Fruit fly (Drosophila melanogaster) whole organism, prepupa: ENCODE measurements around the gene CG43319.

Source experiments
- Blimp-1 ChIP-seq: fragments of 200-800 bp; sonication (Bioruptor generic); optimal IDR thresholded peaks from 3 replicates; lab custom pipeline; 2017; ENCODE audit warnings: missing biosample characterization, missing genetic modification characterization, mild to moderate bottlenecking, moderate library complexity, missing genetic modification reagents
- CG10669 ChIP-seq: fragments of 200-800 bp; sonication (Bioruptor generic); optimal IDR thresholded peaks from 3 replicates; lab custom pipeline; 2018; ENCODE audit warnings: missing biosample characterization, mild to moderate bottlenecking, missing genetic modification characterization, moderate library complexity
- CG11294 ChIP-seq: fragments of 200-800 bp; sonication (Bioruptor generic); IDR thresholded peaks from 2 replicates; pipeline ENCODE4 v1.3.6; 2022; ENCODE audit warnings: missing biosample characterization, missing genetic modification characterization
- CG1621 ChIP-seq: fragments of 200-800 bp; sonication (Bioruptor generic); optimal IDR thresholded peaks from 3 replicates; lab custom pipeline; 2018; ENCODE audit warnings: missing biosample characterization, mild to moderate bottlenecking, missing genetic modification characterization
- CG3032 ChIP-seq: fragments of 200-800 bp; optimal IDR thresholded peaks from 2 replicates; lab custom pipeline; 2019; ENCODE audit warnings: missing biosample characterization, mild to moderate bottlenecking, missing genetic modification characterization, moderate library complexity
- CG31627 ChIP-seq: fragments of 200-800 bp; sonication (Bioruptor generic); optimal IDR thresholded peaks from 3 replicates; lab custom pipeline; 2016; ENCODE audit warnings: missing biosample characterization, missing genetic modification characterization
- CG3919 ChIP-seq: fragments of 200-800 bp; sonication (Bioruptor generic); optimal IDR thresholded peaks from 3 replicates; lab custom pipeline; 2016; ENCODE audit warnings: missing biosample characterization, missing genetic modification characterization
- CG8319 ChIP-seq: fragments of 200-800 bp; sonication (Bioruptor generic); optimal IDR thresholded peaks from 3 replicates; lab custom pipeline; 2016; ENCODE audit warnings: missing biosample characterization, missing genetic modification characterization
- CG8632 ChIP-seq: fragments of 200-800 bp; sonication (Bioruptor generic); optimal IDR thresholded peaks from 3 replicates; lab custom pipeline; 2016; ENCODE audit warnings: missing biosample characterization, missing genetic modification characterization
- Eip75B ChIP-seq: fragments of 200-800 bp; sonication (Bioruptor generic); optimal IDR thresholded peaks from 3 replicates; lab custom pipeline; 2016; ENCODE audit warnings: missing biosample characterization, missing genetic modification characterization
- Eip78C ChIP-seq: fragments of 200-800 bp; sonication (Bioruptor generic); peaks from one replicate; lab custom pipeline; 2016; ENCODE audit warnings: missing biosample characterization, missing genetic modification characterization
- Eip93F ChIP-seq: fragments of 200-800 bp; sonication (Bioruptor generic); optimal IDR thresholded peaks from 2 replicates; lab custom pipeline; 2016; ENCODE audit warnings: missing biosample characterization, mild to moderate bottlenecking, missing genetic modification characterization
- Ets21C ChIP-seq: fragments of 200-800 bp; sonication (Bioruptor generic); optimal IDR thresholded peaks from 3 replicates; lab custom pipeline; 2016; ENCODE audit warnings: missing biosample characterization, missing genetic modification characterization
- Hr38 ChIP-seq: sonication (Bioruptor generic); optimal IDR thresholded peaks from 2 replicates; lab custom pipeline; 2016; ENCODE audit warnings: missing biosample characterization, missing genetic modification characterization
- Hr39 ChIP-seq: fragments of 200-800 bp; sonication (Bioruptor generic); optimal IDR thresholded peaks from 2 replicates; lab custom pipeline; 2016; ENCODE audit warnings: missing biosample characterization, missing genetic modification characterization
- Hr4 ChIP-seq: fragments of 200-800 bp; sonication (Bioruptor generic); optimal IDR thresholded peaks from 3 replicates; lab custom pipeline; 2016; ENCODE audit warnings: missing biosample characterization, missing genetic modification characterization
- Lpt ChIP-seq: fragments of 200-800 bp; sonication (Bioruptor generic); optimal IDR thresholded peaks from 3 replicates; lab custom pipeline; 2016; ENCODE audit warnings: missing biosample characterization, missing genetic modification characterization
- Met ChIP-seq: fragments of 200-800 bp; sonication (Bioruptor generic); optimal IDR thresholded peaks from 3 replicates; lab custom pipeline; 2016; ENCODE audit warnings: missing biosample characterization, missing genetic modification characterization
- Smox ChIP-seq: fragments of 200-800 bp; sonication (Bioruptor generic); optimal IDR thresholded peaks from 3 replicates; lab custom pipeline; 2016; ENCODE audit warnings: missing biosample characterization, missing genetic modification characterization
- Sox102F ChIP-seq: fragments of 200-800 bp; sonication (Bioruptor generic); optimal IDR thresholded peaks from 2 replicates; lab custom pipeline; 2016; ENCODE audit warnings: missing biosample characterization, mild to moderate bottlenecking, missing genetic modification characterization
- Sox14 ChIP-seq: fragments of 200-800 bp; sonication (Bioruptor generic); optimal IDR thresholded peaks from 3 replicates; lab custom pipeline; 2016; ENCODE audit warnings: missing biosample characterization, missing genetic modification characterization
- dsx ChIP-seq: fragments of 200-800 bp; optimal IDR thresholded peaks from 3 replicates; lab custom pipeline; 2019; ENCODE audit warnings: missing biosample characterization, mild to moderate bottlenecking, missing genetic modification characterization, moderate library complexity; ENCODE audit not compliant: poor library complexity, severe bottlenecking
- eg ChIP-seq: fragments of 200-800 bp; sonication (Bioruptor generic); IDR thresholded peaks from 3 replicates; pipeline ENCODE4 v1.3.6; 2022; ENCODE audit warnings: missing biosample characterization, missing genetic modification characterization
- esn ChIP-seq: fragments of 200-800 bp; sonication (Bioruptor generic); optimal IDR thresholded peaks from 2 replicates; lab custom pipeline; 2016; ENCODE audit warnings: missing biosample characterization, mild to moderate bottlenecking, missing genetic modification characterization, moderate library complexity
- fd59A ChIP-seq: fragments of 200-800 bp; sonication (Bioruptor generic); optimal IDR thresholded peaks from 2 replicates; lab custom pipeline; 2017; ENCODE audit warnings: missing biosample characterization, mild to moderate bottlenecking, missing genetic modification characterization, missing genetic modification reagents
- fd85E ChIP-seq: fragments of 200-800 bp; sonication (Bioruptor generic); optimal IDR thresholded peaks from 3 replicates; lab custom pipeline; 2016; ENCODE audit warnings: missing biosample characterization, missing genetic modification characterization
- pdm3 ChIP-seq: fragments of 200-800 bp; sonication (Bioruptor generic); optimal IDR thresholded peaks from 3 replicates; lab custom pipeline; 2016; ENCODE audit warnings: missing biosample characterization, missing genetic modification characterization
- salr ChIP-seq, 2 experiments: fragments of 200-800 bp; sonication (Bioruptor generic); optimal IDR thresholded peaks; 3 replicates each; lab custom pipeline; 2016 to 2018; ENCODE audit warnings: missing biosample characterization in 2 of 2, missing genetic modification characterization in 2 of 2, mild to moderate bottlenecking in 1 of 2
- ss ChIP-seq, 2 experiments: fragments of 200-800 bp; sonication (Bioruptor generic); optimal IDR thresholded peaks; 2 replicates in 1 of 2; 3 replicates in 1 of 2; lab custom pipeline; 2017 to 2018; ENCODE audit warnings: mild to moderate bottlenecking in 2 of 2, missing biosample characterization in 2 of 2, missing genetic modification characterization in 2 of 2, moderate library complexity in 1 of 2
- svp ChIP-seq: fragments of 200-800 bp; sonication (Bioruptor generic); peaks from one replicate; lab custom pipeline; 2016; ENCODE audit warnings: missing biosample characterization, missing genetic modification characterization
- vri ChIP-seq: fragments of 200-800 bp; sonication (Bioruptor generic); optimal IDR thresholded peaks from 3 replicates; lab custom pipeline; 2016; ENCODE audit warnings: missing biosample characterization, mild to moderate bottlenecking, missing genetic modification characterization

Gene CG43319

dm6 chr3R:27677174-27677726 lies 16.9 kb upstream of the CG43319 start, which contains the start of gene Hsdl2 (continued):
- no peak for TF ChIP-seq CG3032
- TF ChIP-seq CG3919 (GFP tag; lab: Kevin White, UChicago), result peak; percentile 87
- peak; percentile 84 for TF ChIP-seq CG10669
- TF ChIP-seq Smox (GFP tag; lab: Kevin White, UChicago), result peak; percentile 44
- TF ChIP-seq Blimp-1, result peak; percentile 69
- TF ChIP-seq eg (GFP tag; lab: Robert Waterston, UW), result peak; percentile 78
- peak; percentile 80 for TF ChIP-seq CG1621 (tag; lab: Kevin White, UChicago)
- peak; percentile 47 for TF ChIP-seq Hr4 (GFP tag; lab: Kevin White, UChicago)
- peak; percentile 26 for TF ChIP-seq Eip93F (GFP tag; lab: Kevin White, UChicago)
- peak; percentile 55 for TF ChIP-seq Ets21C (GFP tag; lab: Kevin White, UChicago)
- no peak for TF ChIP-seq Eip78C (GFP tag; lab: Kevin White, UChicago)
- peak; percentile 72 for TF ChIP-seq fd85E
- peak; percentile 68 for TF ChIP-seq CG8319 (GFP tag; lab: Kevin White, UChicago)
- peak; percentile 64 to 76 for TF ChIP-seq salr (GFP tag; optimal IDR thresholded peaks at IDR 0.05; lab: Kevin White, UChicago)
- no peak for TF ChIP-seq Hr38
- no peak for TF ChIP-seq CG8632

- TF ChIP-seq Met (no peak), Eip75B (GFP tag; lab: Kevin White, UChicago) (no peak), fd59A (GFP tag; lab: Kevin White, UChicago) (no peak), CG11294 (GFP tag; lab: Robert Waterston, UW) (no peak), vri (no peak), Sox14 (peak; percentile 19), Eip78C (GFP tag; lab: Kevin White, UChicago) (peak; percentile 35), svp (peak; percentile 49), Ets21C (GFP tag; lab: Kevin White, UChicago) (no peak)
- TF ChIP-seq, all 60 proteins: peak for 3
Measured at dm6 chr3R:27679019-27679418, 15.1 kb upstream of the CG43319 start, which contains the start of gene CG12883. Gene CG12883, plus strand, starts transcription at chr3R:27679291.

- no peak for TF ChIP-seq pdm3 (GFP tag; lab: Kevin White, UChicago)
- TF ChIP-seq Sox102F (GFP tag; lab: Kevin White, UChicago), result no peak
- TF ChIP-seq Hr39 (GFP tag; lab: Kevin White, UChicago), result no peak
- no peak for TF ChIP-seq ss (GFP tag; optimal IDR thresholded peaks at IDR 0.05; lab: Kevin White, UChicago)
- TF ChIP-seq CG1621 (tag; lab: Kevin White, UChicago), result no peak
- peak; percentile 47 for TF ChIP-seq Eip78C (GFP tag; lab: Kevin White, UChicago)
- no peak for TF ChIP-seq Blimp-1
- TF ChIP-seq Eip75B (GFP tag; lab: Kevin White, UChicago), result no peak
- TF ChIP-seq svp, result peak; percentile 89
- TF ChIP-seq, all 60 proteins: peak for 2
Measured at dm6 chr3R:27679667-27680066, 14.5 kb upstream of the CG43319 start.

- TF ChIP-seq CG3919 (GFP tag; lab: Kevin White, UChicago), result no peak
- no peak for TF ChIP-seq CG31627 (GFP tag; lab: Kevin White, UChicago)
- TF ChIP-seq, all 60 proteins: peak for 0
Measured at dm6 chr3R:27681799-27682198, 12.3 kb upstream of the CG43319 start, which contains the start of gene Sce. Gene Sce, minus strand, starts transcription at chr3R:27682029.

- TF ChIP-seq Lpt (no peak), CG10669 (no peak), esn (no peak), CG1621 (tag; lab: Kevin White, UChicago) (peak; percentile 3), ss (GFP tag; optimal IDR thresholded peaks at IDR 0.05; lab: Kevin White, UChicago) (peak in 1 of 2 experiments; percentile 64), dsx (GFP tag; lab: Kevin White, UChicago) (peak; percentile 89)
Measured at dm6 chr3R:27685074-27685473, 9.0 kb upstream of the CG43319 start.
